Fruit fly (Drosophila melanogaster) whole organism, embryonic: ENCODE results near the gene AANATL7.

ENCODE experiments used
- Abd-B ChIP-seq: fragments of 200-800 bp; sonication (Bioruptor generic); optimal IDR thresholded peaks from 2 replicates; lab custom pipeline; 2018; ENCODE audit warnings: missing biosample characterization, mild to moderate bottlenecking, missing genetic modification characterization, moderate library complexity
- Bgb ChIP-seq: fragments of 200-800 bp; sonication (Bioruptor generic); IDR thresholded peaks from 2 replicates; pipeline ENCODE4 v1.3.6; 2022; ENCODE audit warnings: missing biosample characterization, missing genetic modification characterization; ENCODE audit not compliant: partially characterized antibody
- CG10321 ChIP-seq: fragments of 200-800 bp; sonication (Bioruptor generic); IDR thresholded peaks from 2 replicates; pipeline ENCODE4 v1.3.6; 2022; ENCODE audit warnings: missing biosample characterization, missing genetic modification characterization
- CG12155 ChIP-seq: fragments of 200-800 bp; sonication (Bioruptor generic); optimal IDR thresholded peaks from 3 replicates; lab custom pipeline; 2016; ENCODE audit warnings: missing biosample characterization, missing genetic modification characterization
- CG12391 ChIP-seq: fragments of 200-800 bp; sonication (Bioruptor generic); optimal IDR thresholded peaks from 3 replicates; lab custom pipeline; 2018; ENCODE audit warnings: missing biosample characterization, mild to moderate bottlenecking, missing genetic modification characterization, moderate library complexity
- CG13123 ChIP-seq: fragments of 200-800 bp; sonication (Bioruptor generic); optimal IDR thresholded peaks from 2 replicates; lab custom pipeline; 2016; ENCODE audit warnings: missing biosample characterization, missing genetic modification characterization
- CG1529 ChIP-seq: fragments of 200-800 bp; sonication (Bioruptor generic); optimal IDR thresholded peaks from 3 replicates; lab custom pipeline; 2018; ENCODE audit warnings: missing biosample characterization, missing genetic modification characterization
- CG15696 ChIP-seq: fragments of 200-800 bp; sonication (Bioruptor generic); optimal IDR thresholded peaks from 2 replicates; lab custom pipeline; 2019; ENCODE audit warnings: missing biosample characterization, mild to moderate bottlenecking, missing genetic modification characterization, moderate library complexity
- CG16863 ChIP-seq: fragments of 200-800 bp; sonication (Bioruptor generic); optimal IDR thresholded peaks from 3 replicates; lab custom pipeline; 2016; ENCODE audit warnings: missing biosample characterization, missing genetic modification characterization
- CG1832 ChIP-seq: fragments of 200-800 bp; sonication (Bioruptor generic); optimal IDR thresholded peaks from 2 replicates; lab custom pipeline; 2017; ENCODE audit warnings: missing biosample characterization, mild to moderate bottlenecking, missing genetic modification characterization, inconsistent platforms
- CG2116 ChIP-seq: fragments of 200-800 bp; sonication (Bioruptor generic); optimal IDR thresholded peaks from 3 replicates; lab custom pipeline; 2018; ENCODE audit warnings: missing biosample characterization, mild to moderate bottlenecking, missing genetic modification characterization
- CG3065 ChIP-seq: fragments of 200-800 bp; sonication (Bioruptor generic); optimal IDR thresholded peaks from 2 replicates; lab custom pipeline; 2016; ENCODE audit warnings: missing biosample characterization, missing genetic modification characterization
- CG3163 ChIP-seq: fragments of 200-800 bp; sonication (Bioruptor generic); optimal IDR thresholded peaks from 3 replicates; lab custom pipeline; 2016; ENCODE audit warnings: missing biosample characterization, missing genetic modification characterization
- CG3281 ChIP-seq: fragments of 200-800 bp; sonication (Bioruptor generic); optimal IDR thresholded peaks from 3 replicates; lab custom pipeline; 2017; ENCODE audit warnings: missing biosample characterization, mild to moderate bottlenecking, missing genetic modification characterization
- CG3407 ChIP-seq: fragments of 200-800 bp; sonication (Bioruptor generic); optimal IDR thresholded peaks from 2 replicates; lab custom pipeline; 2018; ENCODE audit warnings: missing biosample characterization, mild to moderate bottlenecking, missing genetic modification characterization
- CG3838 ChIP-seq: fragments of 200-800 bp; sonication (Bioruptor generic); optimal IDR thresholded peaks from 3 replicates; lab custom pipeline; 2016; ENCODE audit warnings: missing biosample characterization, missing genetic modification characterization
- CG5953 ChIP-seq: fragments of 200-800 bp; sonication (Bioruptor generic); IDR thresholded peaks from 2 replicates; pipeline ENCODE4 v1.3.6; 2022; ENCODE audit warnings: missing biosample characterization, missing genetic modification characterization
- CG8089 ChIP-seq: fragments of 200-800 bp; sonication (Bioruptor generic); optimal IDR thresholded peaks from 3 replicates; lab custom pipeline; 2016; ENCODE audit warnings: missing biosample characterization, missing genetic modification characterization
- CG9215 ChIP-seq: fragments of 200-800 bp; sonication (Bioruptor generic); IDR thresholded peaks from 2 replicates; pipeline ENCODE4 v1.3.6; 2022; ENCODE audit warnings: missing biosample characterization, missing genetic modification characterization
- CG9727 ChIP-seq: fragments of 200-800 bp; sonication (Bioruptor generic); optimal IDR thresholded peaks from 3 replicates; lab custom pipeline; 2017; ENCODE audit warnings: missing biosample characterization, mild to moderate bottlenecking, missing genetic modification characterization
- CG9876 ChIP-seq: fragments of 200-800 bp; sonication (Bioruptor generic); optimal IDR thresholded peaks from 2 replicates; lab custom pipeline; 2016; ENCODE audit warnings: missing biosample characterization, missing genetic modification characterization
- CTCF ChIP-seq: fragments of 200-800 bp; sonication (Bioruptor generic); optimal IDR thresholded peaks from 2 replicates; lab custom pipeline; 2017; ENCODE audit warnings: missing biosample characterization, mild to moderate bottlenecking, missing genetic modification characterization, moderate library complexity
- CoRest ChIP-seq: fragments of 200-800 bp; sonication (Bioruptor generic); optimal IDR thresholded peaks from 3 replicates; lab custom pipeline; 2018; ENCODE audit warnings: missing biosample characterization, mild to moderate bottlenecking, missing genetic modification characterization, moderate library complexity
- D ChIP-seq, 2 experiments: fragments of 200-800 bp in 1 of 2; fragments of >200 bp in 1 of 2; sonication (Bioruptor generic) in 1 of 2; optimal IDR thresholded peaks; 2 replicates in 1 of 2; 3 replicates in 1 of 2; lab custom pipeline; 2017; ENCODE audit warnings: mild to moderate bottlenecking in 1 of 2, missing biosample characterization in 1 of 2, missing genetic modification characterization in 1 of 2, missing genetic modification reagents in 1 of 2
- ERR ChIP-seq: fragments of 200-800 bp; sonication (Bioruptor generic); optimal IDR thresholded peaks from 2 replicates; lab custom pipeline; 2016; ENCODE audit warnings: missing biosample characterization, missing genetic modification characterization
- Eip74EF ChIP-seq, 2 experiments: fragments of 200-800 bp in 1 of 2; fragments of >200 bp in 1 of 2; sonication (Bioruptor generic) in 1 of 2; optimal IDR thresholded peaks; 2 replicates each; lab custom pipeline; 2017 to 2019; ENCODE audit warnings: missing biosample characterization in 2 of 2, missing genetic modification characterization in 2 of 2, mild to moderate bottlenecking in 1 of 2, moderate library complexity in 1 of 2
- Hand ChIP-seq: fragments of 200-800 bp; sonication (Bioruptor generic); optimal IDR thresholded peaks from 2 replicates; lab custom pipeline; 2017; ENCODE audit warnings: mild to moderate bottlenecking, missing biosample characterization, missing genetic modification reagents, missing genetic modification characterization
- Hmx ChIP-seq: fragments of 200-800 bp; sonication (Bioruptor generic); optimal IDR thresholded peaks from 2 replicates; lab custom pipeline; 2016; ENCODE audit warnings: missing biosample characterization, missing genetic modification characterization
- Lim3 ChIP-seq: fragments of 200-800 bp; sonication (Bioruptor generic); IDR thresholded peaks from 2 replicates; pipeline ENCODE4 v1.3.6; 2022; ENCODE audit warnings: missing biosample characterization, missing genetic modification characterization
- MTF-1 ChIP-seq: fragments of 200-800 bp; sonication (Bioruptor generic); optimal IDR thresholded peaks from 2 replicates; lab custom pipeline; 2018; ENCODE audit warnings: missing biosample characterization, mild to moderate bottlenecking, missing genetic modification characterization, borderline replicate concordance
- Vsx1 ChIP-seq: fragments of 200-800 bp; sonication (Bioruptor generic); optimal IDR thresholded peaks from 2 replicates; lab custom pipeline; 2017; ENCODE audit warnings: missing biosample characterization, mild to moderate bottlenecking, missing genetic modification characterization, missing genetic modification reagents
- bsh ChIP-seq, 2 experiments: fragments of 200-800 bp; sonication (Bioruptor generic); optimal IDR thresholded peaks; 2 replicates each; lab custom pipeline; 2017 to 2018; ENCODE audit warnings: mild to moderate bottlenecking in 2 of 2, missing biosample characterization in 2 of 2, missing genetic modification characterization in 2 of 2, moderate library complexity in 1 of 2
- chn ChIP-seq: fragments of 200-800 bp; sonication (Bioruptor generic); optimal IDR thresholded peaks from 2 replicates; lab custom pipeline; 2016; ENCODE audit warnings: missing biosample characterization, missing genetic modification characterization
- ci ChIP-seq: fragments of 200-800 bp; sonication (Bioruptor generic); IDR thresholded peaks from 3 replicates; pipeline ENCODE4 v1.3.6; 2022; ENCODE audit warnings: missing biosample characterization, missing genetic modification characterization
- crc ChIP-seq: fragments of 200-800 bp; sonication (Bioruptor generic); optimal IDR thresholded peaks from 2 replicates; lab custom pipeline; 2016; ENCODE audit warnings: missing biosample characterization, missing genetic modification characterization
- dati ChIP-seq: fragments of 200-800 bp; sonication (Bioruptor generic); IDR thresholded peaks from 2 replicates; pipeline ENCODE4 v1.3.6; 2022; ENCODE audit warnings: missing biosample characterization, missing genetic modification characterization
- dpn ChIP-seq, 2 experiments: fragments of 200-800 bp; sonication (Bioruptor generic); optimal IDR thresholded peaks; 3 replicates each; lab custom pipeline; 2016; ENCODE audit warnings: missing biosample characterization in 2 of 2, missing genetic modification characterization in 2 of 2
- gt ChIP-seq: fragments of 200-800 bp; sonication (Bioruptor generic); IDR thresholded peaks from 2 replicates; pipeline ENCODE4 v1.3.6; 2022; ENCODE audit warnings: missing biosample characterization, missing genetic modification characterization
- nau ChIP-seq: fragments of 200-800 bp; sonication (Bioruptor generic); optimal IDR thresholded peaks from 3 replicates; lab custom pipeline; 2017; ENCODE audit warnings: missing biosample characterization, mild to moderate bottlenecking, missing genetic modification characterization, missing genetic modification reagents
- pan ChIP-seq, 4 experiments: fragments of >200 bp in 3 of 4; fragments of 200-800 bp in 1 of 4; sonication (Bioruptor generic) in 1 of 4; optimal IDR thresholded peaks in 3 of 4; IDR thresholded peaks in 1 of 4; 2 replicates each; pipeline versions ENCODE4 v1.3.6 to Lab custom; 2017 to 2022; ENCODE audit warnings: missing biosample characterization in 2 of 4, missing genetic modification characterization in 2 of 4, mixed read lengths in 1 of 4
- salm ChIP-seq: fragments of 200-800 bp; sonication (Bioruptor generic); optimal IDR thresholded peaks from 2 replicates; lab custom pipeline; 2018; ENCODE audit warnings: missing biosample characterization, mild to moderate bottlenecking, missing genetic modification characterization
- sens ChIP-seq: fragments of 200-800 bp; sonication (Bioruptor generic); peaks from one replicate; lab custom pipeline; 2016; ENCODE audit warnings: missing biosample characterization, missing genetic modification characterization
- tap ChIP-seq: fragments of 200-800 bp; optimal IDR thresholded peaks from 3 replicates; lab custom pipeline; 2019; ENCODE audit warnings: missing biosample characterization, mild to moderate bottlenecking, missing genetic modification characterization, moderate library complexity
- ttk ChIP-seq: fragments of 200-800 bp; sonication (Bioruptor generic); IDR thresholded peaks from 2 replicates; pipeline ENCODE4 v2.1.2; 2022; ENCODE audit warnings: missing biosample characterization, missing genetic modification characterization

AANATL7 gene

dm6 chrX:2533843-2534473, 46.8 kb upstream of the AANATL7 start (continued):
- peak; percentile 8 for TF ChIP-seq nau (GFP tag; lab: Kevin White, UChicago)
- TF ChIP-seq gt: no peak; the same call in 1 of the 2 replicates
- TF ChIP-seq Bgb (GFP tag; lab: Robert Waterston, UW): no peak
- TF ChIP-seq Lim3: no peak
- TF ChIP-seq ERR (GFP tag; lab: Kevin White, UChicago): no peak
- peak; percentile 54; the same call in 1 of the 2 replicates for TF ChIP-seq CG9215
- peak; percentile 29 for TF ChIP-seq CG12155 (GFP tag; lab: Kevin White, UChicago)
- TF ChIP-seq Eip74EF (GFP tag; optimal IDR thresholded peaks at IDR 0.05; lab: Kevin White, UChicago): no peak
- TF ChIP-seq pan (optimal IDR thresholded peaks at IDR 0.05; lab: Kevin White, UChicago): no peak
- TF ChIP-seq pan (GFP tag; optimal IDR thresholded peaks at IDR 0.05 in 1 of 2, IDR thresholded peaks at IDR 0.05 in 1 of 2): peak in 1 of 2 experiments; percentile 70
- no peak for TF ChIP-seq CTCF (GFP tag; lab: Kevin White, UChicago)
- TF ChIP-seq dati: peak; percentile 32; the same call in 1 of the 2 replicates
- TF ChIP-seq CG9727 (GFP tag; lab: Kevin White, UChicago): peak; percentile 45
- 0 out of 2 replicates have a peak, but pooled peaks have one; percentile 22 for TF ChIP-seq CG10321
- peak; percentile 45 for TF ChIP-seq CG3281 (GFP tag; lab: Kevin White, UChicago)
- no peak for TF ChIP-seq CG1529 (GFP tag; lab: Kevin White, UChicago)
- TF ChIP-seq crc (GFP tag; lab: Kevin White, UChicago): no peak
- TF ChIP-seq D (optimal IDR thresholded peaks at IDR 0.05; lab: Kevin White, UChicago): no peak
- TF ChIP-seq D (GFP tag; optimal IDR thresholded peaks at IDR 0.05; lab: Kevin White, UChicago): no peak
- TF ChIP-seq CG12391 (tag; lab: Kevin White, UChicago): peak; percentile 33
- no peak for TF ChIP-seq salm (tag; lab: Kevin White, UChicago)
- TF ChIP-seq chn (GFP tag; lab: Kevin White, UChicago): peak; percentile 22
- no peak for TF ChIP-seq CG3838
- peak; percentile 41 for TF ChIP-seq CG9876
- peak; percentile 8 for TF ChIP-seq MTF-1 (GFP tag; lab: Kevin White, UChicago)
- TF ChIP-seq Abd-B (GFP tag; lab: Kevin White, UChicago): peak; percentile 24
- TF ChIP-seq ttk: peak; percentile 43; the same call in 1 of the 2 replicates
- no peak for TF ChIP-seq CG2116 (GFP tag; lab: Kevin White, UChicago)
- no peak for TF ChIP-seq Vsx1 (GFP tag; lab: Kevin White, UChicago)
- TF ChIP-seq CG1832 (GFP tag; lab: Kevin White, UChicago): no peak
- peak; percentile 81 for TF ChIP-seq sens
- no peak for TF ChIP-seq CG3065
- peak; percentile 46 for TF ChIP-seq tap (tag; lab: Kevin White, UChicago)
- TF ChIP-seq CG16863 (GFP tag; lab: Kevin White, UChicago): peak; percentile 63
- no peak for TF ChIP-seq CG5953
- TF ChIP-seq Hand (GFP tag; lab: Kevin White, UChicago): no peak
- TF ChIP-seq CG3163 (GFP tag; lab: Kevin White, UChicago): no peak
- TF ChIP-seq CG8089: no peak
- TF ChIP-seq Hmx (GFP tag; lab: Kevin White, UChicago): no peak
- no peak for TF ChIP-seq CG13123
- peak; percentile 17 to 40 for TF ChIP-seq bsh (GFP tag; optimal IDR thresholded peaks at IDR 0.05; lab: Kevin White, UChicago)
- TF ChIP-seq ci (GFP tag; lab: Robert Waterston, UW): peak; percentile 80
- TF ChIP-seq dpn (GFP tag; optimal IDR thresholded peaks at IDR 0.05; lab: Kevin White, UChicago): peak; percentile 58 to 70
- TF ChIP-seq CG15696 (tag; lab: Kevin White, UChicago): no peak
- peak; percentile 44 for TF ChIP-seq CoRest (tag; lab: Kevin White, UChicago)
- TF ChIP-seq CG3407 (GFP tag; lab: Kevin White, UChicago): no peak
